Worm (Caenorhabditis elegans) whole organism, L3 larva: Measurements from ENCODE around the gene C03B1.3.

Experiments
- ZK546.5 ChIP-seq: sonication (generic microtip); optimal IDR thresholded peaks from 2 replicates; lab custom pipeline; 2017; ENCODE audit warnings: missing biosample characterization, missing genetic modification characterization
- ceh-16 ChIP-seq: sonication (generic microtip); optimal IDR thresholded peaks from 2 replicates; lab custom pipeline; 2017; ENCODE audit warnings: missing biosample characterization, missing genetic modification characterization
- lin-39 ChIP-seq: fragments of 150-350 bp; optimal IDR thresholded peaks from 2 replicates; lab custom pipeline; 2018; ENCODE audit warnings: missing biosample characterization, missing genetic modification reagents, missing genetic modification characterization
- nhr-12 ChIP-seq: fragments of 150-350 bp; optimal IDR thresholded peaks from 2 replicates; lab custom pipeline; 2014; ENCODE audit warnings: missing biosample characterization, missing genetic modification characterization
- nhr-237 ChIP-seq: fragments of 150-350 bp; optimal IDR thresholded peaks from 2 replicates; lab custom pipeline; 2014; ENCODE audit warnings: missing biosample characterization, missing genetic modification characterization
- snpc-4 ChIP-seq: fragments of 150-350 bp; optimal IDR thresholded peaks from 2 replicates; lab custom pipeline; 2014; ENCODE audit warnings: missing biosample characterization, missing genetic modification characterization
- zag-1 ChIP-seq: fragments of 150-350 bp; optimal IDR thresholded peaks from 2 replicates; lab custom pipeline; 2014; ENCODE audit warnings: missing biosample characterization, missing genetic modification characterization

DNA sequence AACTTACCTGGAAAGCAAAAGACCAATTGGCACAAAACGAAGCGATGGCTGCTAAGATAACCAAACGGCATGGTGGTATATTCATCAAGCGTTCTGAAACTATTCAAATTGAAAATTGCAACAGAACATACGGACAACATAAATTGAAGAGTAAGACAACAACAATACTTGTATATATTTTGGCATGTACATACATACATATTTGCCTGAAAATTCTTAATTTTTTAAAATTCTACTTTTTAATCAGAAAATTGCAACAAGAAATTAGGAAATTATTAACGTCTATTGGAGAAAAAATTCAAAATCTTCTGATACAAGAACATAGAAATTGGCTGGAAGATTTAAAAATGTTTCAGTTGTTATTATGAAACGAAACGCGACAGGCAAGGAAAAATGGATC is 27.9 kb upstream of the C03B1.3 start, which contains the start of gene C03B1.13:
- no peak for TF ChIP-seq nhr-12
- TF ChIP-seq nhr-237 (tag; lab: Kevin White, UChicago) = no peak
- no peak for TF ChIP-seq ceh-16
- TF ChIP-seq zag-1 = no peak
- TF ChIP-seq ZK546.5 (tag; lab: Kevin White, UChicago) = no peak
- TF ChIP-seq snpc-4 (tag; lab: Kevin White, UChicago) = no peak
- TF ChIP-seq lin-39 (tag; lab: Kevin White, UChicago) = no peak
